Fruit fly (Drosophila melanogaster): ENCODE data around the gene CG4408.

CG4408 gene

dm6 chr3R:23331280-23331679 is 32.1 kb downstream of the CG4408 start (continued):
- TF ChIP-seq Ravus (GFP tag; IDR thresholded peaks at IDR 0.05) (no peak), Drgx (GFP tag; IDR thresholded peaks at IDR 0.05) (no peak), CG1647 (GFP tag; optimal IDR thresholded peaks at IDR 0.05) (peak; percentile 1), CG1024 (GFP tag; IDR thresholded peaks at IDR 0.05) (no peak), repo (GFP tag; optimal IDR thresholded peaks at IDR 0.05) (peak; percentile 5), Bdp1 (GFP tag; optimal IDR thresholded peaks at IDR 0.05) (no peak), CG8924 (tag; optimal IDR thresholded peaks at IDR 0.05) (peak; percentile 25), tup (GFP tag; optimal IDR thresholded peaks at IDR 0.05) (no peak), Nf-YC (tag; optimal IDR thresholded peaks at IDR 0.05) (peak; percentile 49), CG3726 (GFP tag; IDR thresholded peaks at IDR 0.05) (no peak), CG34224 (GFP tag; IDR thresholded peaks at IDR 0.05; ENCODE audit: partially characterized antibody) (no peak), BEAF-32 (GFP tag; optimal IDR thresholded peaks at IDR 0.05) (no peak), CG14710 (tag; optimal IDR thresholded peaks at IDR 0.05) (peak; percentile 68), CG18011 (GFP tag; optimal IDR thresholded peaks at IDR 0.05) (no peak), CG9797 (GFP tag; optimal IDR thresholded peaks at IDR 0.05) (no peak), NFAT (GFP tag; IDR thresholded peaks at IDR 0.05) (peak; percentile 17; the same call in 1 of the 2 replicates), CG3281 (GFP tag; optimal IDR thresholded peaks at IDR 0.05) (peak; percentile 59), CG2712 (tag; optimal IDR thresholded peaks at IDR 0.05) (peak; percentile 64), CG6254 (GFP tag; optimal IDR thresholded peaks at IDR 0.05) (peak; percentile 68), Antp (GFP tag; optimal IDR thresholded peaks at IDR 0.05) (no peak), CoRest (tag; optimal IDR thresholded peaks at IDR 0.05) (peak; percentile 13), NC2α (GFP tag; optimal IDR thresholded peaks at IDR 0.05) (no peak), bcd (GFP tag; optimal IDR thresholded peaks at IDR 0.05) (peak; percentile 23), D19A (tag; optimal IDR thresholded peaks at IDR 0.05) (no peak), Blimp-1 (GFP tag; optimal IDR thresholded peaks at IDR 0.05) (peak; percentile 58), zen2 (GFP tag; IDR thresholded peaks at IDR 0.05; ENCODE audit: partially characterized antibody) (no peak), sisA (GFP tag; IDR thresholded peaks at IDR 0.05) (no peak), lbe (GFP tag; optimal IDR thresholded peaks at IDR 0.05) (no peak), CG16779 (GFP tag; IDR thresholded peaks at IDR 0.05) (no peak), CG7963 (GFP tag; IDR thresholded peaks at IDR 0.05; ENCODE audit: partially characterized antibody) (no peak), HLHmδ (GFP tag; optimal IDR thresholded peaks at IDR 0.05) (no peak), vfl (GFP tag; optimal IDR thresholded peaks at IDR 0.05) (no peak), CG14014 (GFP tag; IDR thresholded peaks at IDR 0.05) (peak; percentile 36; the same call in 1 of the 2 replicates), CG7357 (GFP tag; IDR thresholded peaks at IDR 0.05) (no peak), scrt (GFP tag; optimal IDR thresholded peaks at IDR 0.05) (peak; percentile 18), jing (GFP tag; optimal IDR thresholded peaks at IDR 0.05) (peak; percentile 33), ems (GFP tag; optimal IDR thresholded peaks at IDR 0.05) (no peak), CG10274 (GFP tag; optimal IDR thresholded peaks at IDR 0.05) (no peak), Hr39 (optimal IDR thresholded peaks at IDR 0.05) (no peak), croc (GFP tag; conservative IDR thresholded peaks at IDR 0.05) (no peak), toy (GFP tag; IDR thresholded peaks at IDR 0.05) (no peak), Myb (GFP tag; optimal IDR thresholded peaks at IDR 0.05) (no peak), CG9932 (GFP tag; IDR thresholded peaks at IDR 0.05) (peak; percentile 32; the same call in 1 of the 2 replicates), CG15269 (tag; optimal IDR thresholded peaks at IDR 0.05) (peak; percentile 53), CG8388 (GFP tag; optimal IDR thresholded peaks at IDR 0.05) (peak; percentile 11), CG12299 (tag; optimal IDR thresholded peaks at IDR 0.05) (no peak), Gsc (GFP tag; IDR thresholded peaks at IDR 0.05) (no peak), CG10267 (tag; optimal IDR thresholded peaks at IDR 0.05) (peak; percentile 71), eve (GFP tag; optimal IDR thresholded peaks at IDR 0.05) (no peak), yki (optimal IDR thresholded peaks at IDR 0.05) (no peak), CHES-1-like (GFP tag; optimal IDR thresholded peaks at IDR 0.05) (no peak), CG10543 (GFP tag; optimal IDR thresholded peaks at IDR 0.05) (peak; percentile 24)

All from whole organism, embryonic.